Worm (Caenorhabditis elegans) whole organism, early embryonic: Measurements from ENCODE around the gene sri-21.
"Not testable (repeated sequence)": the region's sequence is repeated elsewhere in the genome, so short reads cannot be mapped to it uniquely, and the experiment has no call there.

ENCODE experiments used
- B0310.2 ChIP-seq: sonication (generic microtip); optimal IDR thresholded peaks from 2 replicates; lab custom pipeline; 2016; ENCODE audit warnings: mild to moderate bottlenecking, missing genetic modification characterization, missing compliant biosample characterization
- F13C5.2 ChIP-seq: sonication (generic microtip); optimal IDR thresholded peaks from 2 replicates; lab custom pipeline; 2017; ENCODE audit warnings: mild to moderate bottlenecking, missing genetic modification characterization, inconsistent platforms, missing compliant biosample characterization
- aly-1 ChIP-seq: sonication (generic microtip); optimal IDR thresholded peaks from 2 replicates; lab custom pipeline; 2016; ENCODE audit warnings: missing genetic modification characterization, missing compliant biosample characterization
- ama-1 ChIP-seq: fragments of 150-350 bp; optimal IDR thresholded peaks from 2 replicates; lab custom pipeline; 2014
- ceh-13 ChIP-seq: fragments of 200-800 bp; sonication (Bioruptor generic); optimal IDR thresholded peaks from 2 replicates; lab custom pipeline; 2018; ENCODE audit warnings: mild to moderate bottlenecking, missing genetic modification characterization, missing compliant biosample characterization
- ceh-36 ChIP-seq: sonication (generic microtip); optimal IDR thresholded peaks from 2 replicates; lab custom pipeline; 2016; ENCODE audit warnings: missing genetic modification characterization, inconsistent platforms, missing compliant biosample characterization
- ets-7 ChIP-seq: sonication (generic microtip); optimal IDR thresholded peaks from 2 replicates; lab custom pipeline; 2016; ENCODE audit warnings: missing genotype, missing genetic modification characterization, missing compliant biosample characterization
- flt-1 ChIP-seq: fragments of 200-800 bp; sonication (Bioruptor generic); IDR thresholded peaks from 2 replicates; pipeline ENCODE4 v1.3.6; 2022; ENCODE audit warnings: missing genetic modification characterization, missing compliant biosample characterization
- hmbx-1 ChIP-seq: sonication (generic microtip); optimal IDR thresholded peaks from 2 replicates; lab custom pipeline; 2016; ENCODE audit warnings: mild to moderate bottlenecking, missing genetic modification characterization, missing compliant biosample characterization
- hmg-4 ChIP-seq: fragments of 200-800 bp; sonication (Bioruptor generic); optimal IDR thresholded peaks from 2 replicates; lab custom pipeline; 2018; ENCODE audit warnings: mild to moderate bottlenecking, missing genetic modification characterization, missing compliant biosample characterization
- hnd-1 ChIP-seq: sonication (generic microtip); optimal IDR thresholded peaks from 2 replicates; lab custom pipeline; 2016; ENCODE audit warnings: missing genetic modification characterization, missing compliant biosample characterization
- pes-1 ChIP-seq: fragments of 200-800 bp; sonication (Bioruptor generic); IDR thresholded peaks from 2 replicates; pipeline ENCODE4 v1.3.6; 2022; ENCODE audit warnings: missing genetic modification reagents, missing genetic modification characterization, missing compliant biosample characterization
- scrt-1 ChIP-seq: fragments of 200-800 bp; sonication (Bioruptor generic); IDR thresholded peaks from 2 replicates; pipeline ENCODE4 v1.3.6; 2022; ENCODE audit warnings: missing genetic modification characterization, missing compliant biosample characterization
- sea-1 ChIP-seq: fragments of 200-800 bp; sonication (Bioruptor generic); conservative IDR thresholded peaks from 2 replicates; pipeline ENCODE4 v1.3.6; 2022; ENCODE audit warnings: missing genetic modification characterization, missing compliant biosample characterization
- tbx-11 ChIP-seq: fragments of 200-800 bp; sonication (Bioruptor generic); IDR thresholded peaks from 2 replicates; pipeline ENCODE4 v1.3.6; 2022; ENCODE audit warnings: missing genetic modification characterization, missing compliant biosample characterization
- tbx-37 ChIP-seq: fragments of 200-800 bp; sonication (Bioruptor generic); conservative IDR thresholded peaks from 2 replicates; pipeline ENCODE4 v1.3.6; 2022; ENCODE audit warnings: missing genetic modification reagents, missing genetic modification characterization, missing compliant biosample characterization
- tra-4 ChIP-seq: sonication (generic microtip); optimal IDR thresholded peaks from 2 replicates; lab custom pipeline; 2017; ENCODE audit warnings: missing genetic modification characterization, missing compliant biosample characterization

Gene sri-21

DNA sequence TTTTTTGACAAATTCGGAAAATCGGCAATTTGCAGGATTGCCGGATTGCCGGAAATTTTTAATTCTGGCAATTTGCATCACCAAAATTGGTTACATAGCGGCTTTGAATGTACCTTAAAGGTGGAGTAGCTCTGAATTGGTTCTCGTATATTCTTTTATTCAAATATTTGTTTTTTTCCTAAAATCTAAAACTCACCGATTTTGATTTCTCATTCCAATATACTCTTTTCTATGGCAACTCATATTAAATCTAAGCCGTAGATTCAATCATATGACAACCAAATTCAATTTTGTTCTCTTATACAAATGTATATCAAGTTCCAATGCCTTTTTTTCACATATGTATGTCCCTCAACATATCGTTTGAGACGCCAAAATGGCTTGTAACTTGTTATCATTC, at the start of gene sri-21:
Gene sri-21 (plus strand): TSS at position 301 of the 400 bp plus-strand sequence.
- TF ChIP-seq tbx-37 (GFP tag; lab: Robert Waterston, UW) (no peak), ceh-36 (tag; lab: Kevin White, UChicago) (no peak), flt-1 (no peak), ets-7 (tag; lab: Kevin White, UChicago) (no peak), ama-1 (lab: Kevin White, UChicago) (no peak), tra-4 (no peak), B0310.2 (tag; lab: Kevin White, UChicago) (no peak), hmg-4 (GFP tag; lab: Kevin White, UChicago) (no peak), hnd-1 (no peak)

- TF ChIP-seq hnd-1, result no peak
- TF ChIP-seq scrt-1, result no peak
- TF ChIP-seq sea-1 (GFP tag; lab: Robert Waterston, UW), result no peak
- TF ChIP-seq tra-4, result no peak
- no peak for TF ChIP-seq ceh-13 (GFP tag; lab: Kevin White, UChicago)
- no peak for TF ChIP-seq hmbx-1 (tag; lab: Kevin White, UChicago)
- TF ChIP-seq pes-1 (GFP tag; lab: Robert Waterston, UW), result no peak
- no peak for TF ChIP-seq ceh-36 (tag; lab: Kevin White, UChicago)
- TF ChIP-seq tbx-37 (GFP tag; lab: Robert Waterston, UW), result no peak
- no peak for TF ChIP-seq F13C5.2
- no peak for TF ChIP-seq flt-1
These were observed 47.6 kb upstream of the sri-21 start, which contains the start of the genes C07G3.8 and C07G3.10 for ce11 chrV:3502038-3502437. TSS of gene C07G3.8 (minus strand) at chrV:3502138. TSS of gene C07G3.10 (plus strand) at chrV:3502307.

- no peak for TF ChIP-seq F13C5.2
- no peak for TF ChIP-seq flt-1
- no peak for TF ChIP-seq aly-1
- TF ChIP-seq hmg-4 (GFP tag; lab: Kevin White, UChicago), result no peak
- no peak for TF ChIP-seq tra-4
- no peak for TF ChIP-seq ceh-36 (tag; lab: Kevin White, UChicago)
- TF ChIP-seq hmbx-1 (tag; lab: Kevin White, UChicago), result no peak
- no peak for TF ChIP-seq sea-1 (GFP tag; lab: Robert Waterston, UW)
- no peak for TF ChIP-seq pes-1 (GFP tag; lab: Robert Waterston, UW)
These were observed 43.9 kb upstream of the sri-21 start for ce11 chrV:3505745-3506144.

DNA sequence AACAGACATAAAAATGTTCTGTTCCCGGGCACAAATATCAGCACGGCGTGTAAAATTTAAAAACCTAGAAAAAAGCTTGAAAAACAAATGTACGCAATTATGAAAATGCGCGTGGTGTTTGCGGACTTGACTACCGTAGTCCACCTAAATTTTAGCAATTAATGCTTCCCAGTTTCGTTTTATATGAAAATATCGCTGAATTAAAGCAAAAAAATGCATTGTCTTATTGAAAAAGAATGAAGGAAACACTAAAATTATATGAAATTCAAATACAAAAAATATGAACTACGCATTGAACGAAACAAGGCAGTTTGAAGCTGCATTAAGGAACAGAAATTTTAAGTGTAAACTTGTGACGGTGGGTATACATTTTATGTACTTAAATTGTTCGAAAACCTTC, 43.4 kb upstream of the sri-21 start, which contains the start of gene ugt-64:
Gene ugt-64 (minus strand): TSS at position 101 of the 400 bp plus-strand sequence.
- TF ChIP-seq sea-1 (GFP tag; lab: Robert Waterston, UW); F13C5.2; ceh-36 (tag; lab: Kevin White, UChicago): not testable (repeated sequence)

ce11 chrV:3507691-3508090, 42.0 kb upstream of the sri-21 start, which contains the start of gene str-225:
TSS of gene str-225 (plus strand) at chrV:3507822.
- TF ChIP-seq sea-1 (GFP tag; lab: Robert Waterston, UW), result no peak
- no peak for TF ChIP-seq ceh-13 (GFP tag; lab: Kevin White, UChicago)
- TF ChIP-seq hmg-4 (GFP tag; lab: Kevin White, UChicago), result no peak
- TF ChIP-seq scrt-1, result no peak
- no peak for TF ChIP-seq ets-7 (tag; lab: Kevin White, UChicago)
- TF ChIP-seq B0310.2 (tag; lab: Kevin White, UChicago), result no peak
- TF ChIP-seq hnd-1, result no peak
- no peak for TF ChIP-seq F13C5.2
- TF ChIP-seq ama-1 (lab: Kevin White, UChicago), result no peak
- no peak for TF ChIP-seq tbx-11
- TF ChIP-seq tbx-37 (GFP tag; lab: Robert Waterston, UW), result no peak
- no peak for TF ChIP-seq pes-1 (GFP tag; lab: Robert Waterston, UW)
- no peak for TF ChIP-seq flt-1
- no peak for TF ChIP-seq tra-4

- TF ChIP-seq ceh-36 (tag; lab: Kevin White, UChicago) (no peak), flt-1 (no peak), hmg-4 (GFP tag; lab: Kevin White, UChicago) (no peak), aly-1 (no peak), sea-1 (GFP tag; lab: Robert Waterston, UW) (no peak), tbx-11 (no peak), tbx-37 (GFP tag; lab: Robert Waterston, UW) (no peak), B0310.2 (tag; lab: Kevin White, UChicago) (no peak), hnd-1 (no peak), scrt-1 (no peak), ets-7 (tag; lab: Kevin White, UChicago) (no peak), ama-1 (lab: Kevin White, UChicago) (no peak), ceh-13 (GFP tag; lab: Kevin White, UChicago) (no peak), F13C5.2 (no peak), pes-1 (GFP tag; lab: Robert Waterston, UW) (no peak), tra-4 (no peak), hmbx-1 (tag; lab: Kevin White, UChicago) (no peak)
These were observed 39.8 kb upstream of the sri-21 start, which contains the start of gene str-228 for ce11 chrV:3509878-3510277. TSS of gene str-228 (plus strand) at chrV:3510178.

ce11 chrV:3512381-3512780, 37.3 kb upstream of the sri-21 start, which contains the start of gene str-226:
TSS of gene str-226 (plus strand) at chrV:3512681.
- no peak for TF ChIP-seq F13C5.2

ce11 chrV:3517889-3518288, 31.8 kb upstream of the sri-21 start, which contains the start of gene str-227:
TSS of gene str-227 (plus strand) at chrV:3518189.
- TF ChIP-seq tra-4 (no peak), hmg-4 (GFP tag; lab: Kevin White, UChicago) (no peak), pes-1 (GFP tag; lab: Robert Waterston, UW) (no peak), F13C5.2 (no peak), flt-1 (no peak)
